Fruit fly (Drosophila melanogaster) whole organism, wandering third instar larva: ENCODE data around the gene CG1801.

Experiments used
- Abd-B ChIP-seq: fragments of >200 bp; optimal IDR thresholded peaks from 2 replicates; lab custom pipeline; 2017; ENCODE audit warnings: missing biosample characterization, missing genetic modification characterization
- CG32264 ChIP-seq: fragments of 200-800 bp; sonication (Bioruptor generic); optimal IDR thresholded peaks from 2 replicates; lab custom pipeline; 2016; ENCODE audit warnings: missing biosample characterization, missing genetic modification characterization
- CG9705 ChIP-seq: fragments of 200-800 bp; sonication (Bioruptor generic); optimal IDR thresholded peaks from 2 replicates; lab custom pipeline; 2018; ENCODE audit warnings: missing biosample characterization, mild to moderate bottlenecking, missing genetic modification characterization
- CrebA ChIP-seq: fragments of 200-800 bp; sonication (Bioruptor generic); optimal IDR thresholded peaks from 2 replicates; lab custom pipeline; 2016; ENCODE audit warnings: missing biosample characterization, mild to moderate bottlenecking, missing genetic modification characterization, borderline replicate concordance
- Dfd ChIP-seq: fragments of >200 bp; optimal IDR thresholded peaks from 2 replicates; lab custom pipeline; 2017; ENCODE audit warnings: missing biosample characterization, missing genetic modification characterization
- Dif ChIP-seq: fragments of 200-275, 200-300 bp; sonication (Bioruptor generic); optimal IDR thresholded peaks from 2 replicates; lab custom pipeline; 2018; ENCODE audit warnings: missing biosample characterization, missing genetic modification characterization; ENCODE audit not compliant: partially characterized antibody
- GATAd ChIP-seq: sonication (Bioruptor generic); optimal IDR thresholded peaks from 2 replicates; lab custom pipeline; 2016; ENCODE audit warnings: missing biosample characterization, missing genetic modification characterization
- HLH106 ChIP-seq: fragments of 200-800 bp; optimal IDR thresholded peaks from 3 replicates; lab custom pipeline; 2019; ENCODE audit warnings: missing biosample characterization, mild to moderate bottlenecking, missing genetic modification characterization, moderate library complexity
- Hnf4 ChIP-seq: fragments of 200-800 bp; sonication (Bioruptor generic); optimal IDR thresholded peaks from 2 replicates; lab custom pipeline; 2016; ENCODE audit warnings: missing biosample characterization, mild to moderate bottlenecking, missing genetic modification characterization
- Hr78 ChIP-seq: fragments of >200 bp; optimal IDR thresholded peaks from 2 replicates; lab custom pipeline; 2017; ENCODE audit warnings: missing biosample characterization, missing genetic modification characterization
- Hr83 ChIP-seq: fragments of 200-300 bp; sonication (Bioruptor generic); optimal IDR thresholded peaks from 2 replicates; lab custom pipeline; 2016; ENCODE audit warnings: missing biosample characterization, mild to moderate bottlenecking, missing genetic modification characterization, moderate library complexity; ENCODE audit not compliant: poor library complexity, severe bottlenecking
- Jra ChIP-seq: sonication (Bioruptor generic); optimal IDR thresholded peaks from 2 replicates; lab custom pipeline; 2016; ENCODE audit warnings: missing biosample characterization, missing genetic modification characterization
- Mio ChIP-seq: sonication (Bioruptor generic); optimal IDR thresholded peaks from 2 replicates; lab custom pipeline; 2016; ENCODE audit warnings: missing biosample characterization, missing genetic modification characterization
- Myc ChIP-seq: fragments of >200 bp; optimal IDR thresholded peaks from 2 replicates; lab custom pipeline; 2017
- N ChIP-seq: fragments of >200 bp; optimal IDR thresholded peaks from 2 replicates; lab custom pipeline; 2018; ENCODE audit warnings: missing biosample characterization, missing external identifiers, missing genetic modification characterization
- OdsH ChIP-seq: fragments of 200-800 bp; sonication (Bioruptor generic); optimal IDR thresholded peaks from 2 replicates; lab custom pipeline; 2016; ENCODE audit warnings: missing biosample characterization, mild to moderate bottlenecking, missing genetic modification characterization
- Rel ChIP-seq, 2 experiments: fragments of 200-800 bp; sonication (Bioruptor generic) in 1 of 2; optimal IDR thresholded peaks; 2 replicates in 1 of 2; 3 replicates in 1 of 2; lab custom pipeline; 2016 to 2019; ENCODE audit warnings: mild to moderate bottlenecking in 2 of 2, missing biosample characterization in 2 of 2, missing genetic modification characterization in 2 of 2, moderate library complexity in 1 of 2
- Sp1 ChIP-seq: fragments of 200-800 bp; sonication (Bioruptor generic); optimal IDR thresholded peaks from 3 replicates; lab custom pipeline; 2019; ENCODE audit warnings: missing biosample characterization, mild to moderate bottlenecking, missing genetic modification characterization, moderate library complexity
- Vsx2 ChIP-seq: fragments of 200-300, 225-300 bp; sonication (Bioruptor generic); optimal IDR thresholded peaks from 2 replicates; lab custom pipeline; 2018; ENCODE audit warnings: missing biosample characterization, missing genetic modification characterization; ENCODE audit not compliant: partially characterized antibody
- br ChIP-seq: fragments of 200-800 bp; sonication (Bioruptor generic); optimal IDR thresholded peaks from 2 replicates; lab custom pipeline; 2016; ENCODE audit warnings: missing biosample characterization, missing genetic modification characterization
- brk ChIP-seq: fragments of 200-800 bp; sonication (Bioruptor generic); optimal IDR thresholded peaks from 2 replicates; lab custom pipeline; 2016; ENCODE audit warnings: missing biosample characterization, mild to moderate bottlenecking, missing genetic modification characterization
- dl ChIP-seq, 2 experiments: fragments of 175-275, 200-275 bp in 1 of 2; fragments of 200-275 bp in 1 of 2; sonication (Bioruptor generic); optimal IDR thresholded peaks; lab custom pipeline; 2018; ENCODE audit warnings: mild to moderate bottlenecking in 2 of 2, missing biosample characterization in 2 of 2, missing genetic modification characterization in 2 of 2, moderate library complexity in 2 of 2; ENCODE audit not compliant: partially characterized antibody in 2 of 2, insufficient read depth in 1 of 2
- dmrt93B ChIP-seq: fragments of 200-800 bp; sonication (Bioruptor generic); optimal IDR thresholded peaks from 2 replicates; lab custom pipeline; 2018; ENCODE audit warnings: missing biosample characterization, mild to moderate bottlenecking, missing genetic modification characterization
- dsf ChIP-seq: sonication (Bioruptor generic); optimal IDR thresholded peaks from 2 replicates; lab custom pipeline; 2016; ENCODE audit warnings: missing biosample characterization, missing genetic modification characterization, borderline replicate concordance
- ey ChIP-seq: fragments of 200-800 bp; sonication (Bioruptor generic); optimal IDR thresholded peaks from 2 replicates; lab custom pipeline; 2016; ENCODE audit warnings: missing biosample characterization, missing genetic modification characterization
- foxo ChIP-seq, 2 experiments: fragments of 200-800 bp; sonication (Bioruptor generic); optimal IDR thresholded peaks; 2 replicates in 1 of 2; 3 replicates in 1 of 2; lab custom pipeline; 2016 to 2017; ENCODE audit warnings: missing biosample characterization in 2 of 2, missing genetic modification characterization in 2 of 2
- fru ChIP-seq: fragments of 200-800 bp; sonication (Bioruptor generic); optimal IDR thresholded peaks from 3 replicates; lab custom pipeline; 2016; ENCODE audit warnings: missing biosample characterization, mild to moderate bottlenecking, missing genetic modification characterization
- h ChIP-seq: fragments of 200-800 bp; sonication (Bioruptor generic); optimal IDR thresholded peaks from 3 replicates; lab custom pipeline; 2016; ENCODE audit warnings: missing biosample characterization, mild to moderate bottlenecking, missing genetic modification characterization
- jim ChIP-seq: fragments of 175-275, 200-325 bp; sonication (Bioruptor generic); optimal IDR thresholded peaks from 2 replicates; lab custom pipeline; 2016; ENCODE audit warnings: missing biosample characterization, mild to moderate bottlenecking, missing genetic modification characterization
- lola ChIP-seq: fragments of >200 bp; optimal IDR thresholded peaks from 2 replicates; lab custom pipeline; 2017; ENCODE audit warnings: missing biosample characterization, missing genetic modification characterization
- pan ChIP-seq: fragments of >200 bp; optimal IDR thresholded peaks from 2 replicates; lab custom pipeline; 2017
- psq ChIP-seq: fragments of 200-800 bp; sonication (Bioruptor generic); optimal IDR thresholded peaks from 3 replicates; lab custom pipeline; 2017; ENCODE audit warnings: missing biosample characterization, mild to moderate bottlenecking, missing genetic modification characterization, moderate library complexity
- rgr ChIP-seq: fragments of 200-800 bp; sonication (Bioruptor generic); optimal IDR thresholded peaks from 3 replicates; lab custom pipeline; 2016; ENCODE audit warnings: missing biosample characterization, mild to moderate bottlenecking, missing genetic modification characterization
- sage ChIP-seq: fragments of 200-800 bp; sonication (Bioruptor generic); optimal IDR thresholded peaks from 2 replicates; lab custom pipeline; 2016; ENCODE audit warnings: missing biosample characterization, mild to moderate bottlenecking, missing genetic modification characterization
- sv ChIP-seq: fragments of 200-800 bp; sonication (Bioruptor generic); optimal IDR thresholded peaks from 3 replicates; lab custom pipeline; 2016; ENCODE audit warnings: missing biosample characterization, missing genetic modification characterization
- tai ChIP-seq: sonication (Bioruptor generic); optimal IDR thresholded peaks from 2 replicates; lab custom pipeline; 2016; ENCODE audit warnings: missing biosample characterization, missing genetic modification characterization
- usp ChIP-seq: fragments of >200 bp; optimal IDR thresholded peaks from 2 replicates; lab custom pipeline; 2017; ENCODE audit warnings: missing biosample characterization, missing genetic modification characterization
- woc ChIP-seq: sonication (Bioruptor generic); optimal IDR thresholded peaks from 2 replicates; lab custom pipeline; 2016; ENCODE audit warnings: missing biosample characterization, mild to moderate bottlenecking, missing genetic modification characterization

CG1801 gene

dm6 chrX:21339476-21339931, 22.2 kb upstream of the CG1801 start, which contains the start of the genes tty and fliI:
Gene tty, minus strand, starts transcription at chrX:21339676.
Gene fliI, plus strand, starts transcription at chrX:21339741.
- TF ChIP-seq ey (peak; percentile 86), sv (GFP tag; lab: Kevin White, UChicago) (peak; percentile 69), dsf (GFP tag; lab: Kevin White, UChicago) (peak; percentile 46), Mio (GFP tag; lab: Kevin White, UChicago) (peak; percentile 15), h (GFP tag; lab: Kevin White, UChicago) (peak; percentile 87), lola (GFP tag; lab: Kevin White, UChicago) (no peak), Sp1 (GFP tag; lab: Kevin White, UChicago) (peak; percentile 86), fru (GFP tag; lab: Kevin White, UChicago) (peak; percentile 83), Jra (GFP tag; lab: Kevin White, UChicago) (peak; percentile 59), woc (GFP tag; lab: Kevin White, UChicago) (peak; percentile 80), br (GFP tag; lab: Kevin White, UChicago) (peak; percentile 79), tai (GFP tag; lab: Kevin White, UChicago) (no peak), OdsH (GFP tag; lab: Kevin White, UChicago) (peak; percentile 72), Vsx2 (GFP tag; lab: Kevin White, UChicago) (no peak), brk (GFP tag; lab: Kevin White, UChicago) (no peak), foxo (GFP tag; optimal IDR thresholded peaks at IDR 0.05; lab: Kevin White, UChicago) (peak; percentile 30 to 85), CrebA (GFP tag; lab: Kevin White, UChicago) (no peak), dl (GFP tag; optimal IDR thresholded peaks at IDR 0.05; lab: Kevin White, UChicago; ENCODE audit: insufficient read depth in 1 of 2, partially characterized antibody in 2 of 2) (no peak), N (GFP tag; lab: Kevin White, UChicago) (no peak), Myc (lab: Kevin White, UChicago) (peak; percentile 51), Hnf4 (no peak), CG9705 (GFP tag; lab: Kevin White, UChicago) (peak; percentile 60), sage (GFP tag; lab: Kevin White, UChicago) (no peak), CG32264 (GFP tag; lab: Kevin White, UChicago) (peak; percentile 76), jim (GFP tag; lab: Kevin White, UChicago) (peak; percentile 70), psq (GFP tag; lab: Kevin White, UChicago) (peak; percentile 67), Hr83 (GFP tag; lab: Kevin White, UChicago) (peak; percentile 89), Hr78 (no peak), Rel (GFP tag; optimal IDR thresholded peaks at IDR 0.05; lab: Kevin White, UChicago) (peak; percentile 15), Rel (tag; optimal IDR thresholded peaks at IDR 0.05; lab: Kevin White, UChicago) (peak; percentile 88), usp (GFP tag; lab: Kevin White, UChicago) (no peak), Abd-B (GFP tag; lab: Kevin White, UChicago) (no peak), HLH106 (tag; lab: Kevin White, UChicago) (peak; percentile 78), Dfd (GFP tag; lab: Kevin White, UChicago) (no peak), rgr (GFP tag; lab: Kevin White, UChicago) (peak; percentile 88), GATAd (GFP tag; lab: Kevin White, UChicago) (peak; percentile 60), dmrt93B (GFP tag; lab: Kevin White, UChicago) (no peak), pan (lab: Kevin White, UChicago) (no peak), Dif (peak; percentile 13)

- TF ChIP-seq foxo (GFP tag; optimal IDR thresholded peaks at IDR 0.05; lab: Kevin White, UChicago) (no peak), sage (GFP tag; lab: Kevin White, UChicago) (no peak), HLH106 (tag; lab: Kevin White, UChicago) (no peak), Myc (lab: Kevin White, UChicago) (no peak), woc (GFP tag; lab: Kevin White, UChicago) (no peak), rgr (GFP tag; lab: Kevin White, UChicago) (no peak), Hr78 (no peak), Hnf4 (no peak), CG9705 (GFP tag; lab: Kevin White, UChicago) (no peak), CrebA (GFP tag; lab: Kevin White, UChicago) (no peak), Sp1 (GFP tag; lab: Kevin White, UChicago) (no peak), brk (GFP tag; lab: Kevin White, UChicago) (no peak), Jra (GFP tag; lab: Kevin White, UChicago) (no peak)
These were observed 20.8 kb upstream of the CG1801 start for dm6 chrX:21338153-21338552.
